Fruit fly (Drosophila melanogaster) whole organism, embryonic: Measurements from ENCODE around the gene Mst36Fb.
A peak's percentile ranks its signal among the peaks of the same experiment; 100 is the strongest.

Experiments
- Abd-B ChIP-seq: fragments of 200-800 bp; sonication (Bioruptor generic); optimal IDR thresholded peaks from 2 replicates; lab custom pipeline; 2018; ENCODE audit warnings: missing biosample characterization, mild to moderate bottlenecking, missing genetic modification characterization, moderate library complexity
- C15 ChIP-seq: fragments of 200-800 bp; sonication (Bioruptor generic); IDR thresholded peaks from 3 replicates; pipeline ENCODE4 v1.3.6; 2022; ENCODE audit warnings: missing biosample characterization, missing genetic modification characterization
- CG1024 ChIP-seq: fragments of 200-800 bp; sonication (Bioruptor generic); IDR thresholded peaks from 2 replicates; pipeline ENCODE4 v1.3.6; 2022; ENCODE audit warnings: missing biosample characterization, missing genetic modification characterization
- CG10462 ChIP-seq: fragments of 200-800 bp; sonication (Bioruptor generic); optimal IDR thresholded peaks from 2 replicates; lab custom pipeline; 2016; ENCODE audit warnings: missing biosample characterization, missing genetic modification characterization
- CG11504 ChIP-seq: fragments of 200-800 bp; sonication (Bioruptor generic); optimal IDR thresholded peaks from 3 replicates; lab custom pipeline; 2019; ENCODE audit warnings: missing biosample characterization, mild to moderate bottlenecking, missing genetic modification characterization, moderate library complexity
- CG14050 ChIP-seq: fragments of 200-800 bp; sonication (Bioruptor generic); IDR thresholded peaks from 3 replicates; pipeline ENCODE4 v1.3.6; 2022; ENCODE audit warnings: missing biosample characterization, missing genetic modification characterization
- CG15601 ChIP-seq: fragments of 200-800 bp; sonication (Bioruptor generic); optimal IDR thresholded peaks from 3 replicates; lab custom pipeline; 2019; ENCODE audit warnings: missing biosample characterization, mild to moderate bottlenecking, missing genetic modification characterization, moderate library complexity
- CG17186 ChIP-seq: fragments of 200-800 bp; sonication (Bioruptor generic); optimal IDR thresholded peaks from 3 replicates; lab custom pipeline; 2017; ENCODE audit warnings: missing biosample characterization, missing genetic modification reagents, missing genetic modification characterization
- CG17361 ChIP-seq: fragments of 200-800 bp; sonication (Bioruptor generic); IDR thresholded peaks from 3 replicates; pipeline ENCODE4 v1.3.6; 2022; ENCODE audit warnings: missing biosample characterization, missing genetic modification characterization
- CG18599 ChIP-seq: fragments of 200-800 bp; sonication (Bioruptor generic); optimal IDR thresholded peaks from 3 replicates; lab custom pipeline; 2017; ENCODE audit warnings: missing biosample characterization, missing genetic modification characterization, mild to moderate bottlenecking, moderate library complexity, missing genetic modification reagents
- CG2199 ChIP-seq: fragments of 200-800 bp; sonication (Bioruptor generic); IDR thresholded peaks from 3 replicates; pipeline ENCODE4 v1.3.6; 2022; ENCODE audit warnings: missing biosample characterization, missing genetic modification characterization
- CG31224 ChIP-seq: fragments of 200-800 bp; sonication (Bioruptor generic); IDR thresholded peaks from 2 replicates; pipeline ENCODE4 v1.3.6; 2022; ENCODE audit warnings: missing biosample characterization, missing genetic modification characterization
- CG31441 ChIP-seq: fragments of 200-800 bp; sonication (Bioruptor generic); IDR thresholded peaks from 2 replicates; pipeline ENCODE4 v1.3.6; 2022; ENCODE audit warnings: missing biosample characterization, missing genetic modification characterization
- CG42726 ChIP-seq: fragments of 200-800 bp; sonication (Bioruptor generic); IDR thresholded peaks from 2 replicates; pipeline ENCODE4 v1.3.6; 2022; ENCODE audit warnings: missing biosample characterization, missing genetic modification characterization; ENCODE audit not compliant: partially characterized antibody
- CG4328 ChIP-seq: fragments of 200-800 bp; sonication (Bioruptor generic); optimal IDR thresholded peaks from 3 replicates; lab custom pipeline; 2017; ENCODE audit warnings: missing biosample characterization, missing genetic modification reagents, missing genetic modification characterization
- CG6175 ChIP-seq: fragments of 200-800 bp; sonication (Bioruptor generic); IDR thresholded peaks from 3 replicates; pipeline ENCODE4 v1.3.6; 2022; ENCODE audit warnings: missing biosample characterization, missing genetic modification characterization
- CG6272 ChIP-seq: fragments of 200-800 bp; sonication (Bioruptor generic); IDR thresholded peaks from 2 replicates; pipeline ENCODE4 v1.3.6; 2022; ENCODE audit warnings: missing biosample characterization, missing genetic modification characterization
- CG6689 ChIP-seq: fragments of 200-800 bp; sonication (Bioruptor generic); IDR thresholded peaks from 2 replicates; pipeline ENCODE4 v1.3.6; 2022; ENCODE audit warnings: missing biosample characterization, missing genetic modification characterization
- CHES-1-like ChIP-seq: fragments of 200-800 bp; sonication (Bioruptor generic); optimal IDR thresholded peaks from 2 replicates; lab custom pipeline; 2016; ENCODE audit warnings: missing biosample characterization, missing genetic modification characterization
- Camta ChIP-seq: fragments of 200-800 bp; sonication (Bioruptor generic); optimal IDR thresholded peaks from 2 replicates; lab custom pipeline; 2016; ENCODE audit warnings: missing biosample characterization, missing genetic modification characterization
- E2f1 ChIP-seq: fragments of 200-800 bp; sonication (Bioruptor generic); IDR thresholded peaks from 2 replicates; pipeline ENCODE4 v1.3.6; 2022; ENCODE audit warnings: missing biosample characterization, missing genetic modification characterization
- Elba2 ChIP-seq: fragments of 200-800 bp; sonication (Bioruptor generic); optimal IDR thresholded peaks from 3 replicates; lab custom pipeline; 2016; ENCODE audit warnings: missing biosample characterization, missing genetic modification characterization
- GATAe ChIP-seq: fragments of 200-800 bp; sonication (Bioruptor generic); conservative IDR thresholded peaks from 2 replicates; pipeline ENCODE4 v1.3.6; 2022; ENCODE audit warnings: missing biosample characterization, missing genetic modification characterization
- HLH54F ChIP-seq: fragments of 200-800 bp; sonication (Bioruptor generic); optimal IDR thresholded peaks from 3 replicates; lab custom pipeline; 2016; ENCODE audit warnings: missing biosample characterization, missing genetic modification characterization
- Hr3 ChIP-seq: fragments of 200-800 bp; sonication (Bioruptor generic); optimal IDR thresholded peaks from 3 replicates; lab custom pipeline; 2016; ENCODE audit warnings: missing biosample characterization, missing genetic modification characterization
- Lhr ChIP-seq: fragments of 200-800 bp; sonication (Bioruptor generic); optimal IDR thresholded peaks from 3 replicates; lab custom pipeline; 2017; ENCODE audit warnings: mild to moderate bottlenecking, missing biosample characterization, missing genetic modification reagents, missing genetic modification characterization
- MBD-R2 ChIP-seq: fragments of 200-800 bp; sonication (Bioruptor generic); IDR thresholded peaks from 2 replicates; pipeline ENCODE4 v1.3.6; 2022; ENCODE audit warnings: missing biosample characterization, missing genetic modification characterization
- Med ChIP-seq: fragments of 200-800 bp; sonication (Bioruptor generic); peaks from one replicate; lab custom pipeline; 2016; ENCODE audit warnings: missing biosample characterization, missing genetic modification characterization, mild to moderate bottlenecking, inconsistent platforms, moderate library complexity
- NK7.1 ChIP-seq: fragments of 200-800 bp; sonication (Bioruptor generic); optimal IDR thresholded peaks from 3 replicates; lab custom pipeline; 2016; ENCODE audit warnings: missing biosample characterization, missing genetic modification characterization
- Oaz ChIP-seq: fragments of 200-800 bp; sonication (Bioruptor generic); IDR thresholded peaks from 2 replicates; pipeline ENCODE4 v1.3.6; 2022; ENCODE audit warnings: missing biosample characterization, missing genetic modification characterization
- ac ChIP-seq: fragments of 200-800 bp; sonication (Bioruptor generic); optimal IDR thresholded peaks from 3 replicates; lab custom pipeline; 2017; ENCODE audit warnings: missing biosample characterization, mild to moderate bottlenecking, missing genetic modification characterization
- al ChIP-seq: fragments of 200-800 bp; sonication (Bioruptor generic); IDR thresholded peaks from 2 replicates; pipeline ENCODE4 v1.3.6; 2022; ENCODE audit warnings: missing biosample characterization, missing genetic modification characterization
- ase ChIP-seq: fragments of 200-800 bp; sonication (Bioruptor generic); IDR thresholded peaks from 3 replicates; pipeline ENCODE4 v1.3.6; 2022; ENCODE audit warnings: missing biosample characterization, missing genetic modification characterization
- br ChIP-seq: fragments of >200 bp; optimal IDR thresholded peaks from 2 replicates; lab custom pipeline; 2017
- chm ChIP-seq: fragments of 200-800 bp; sonication (Bioruptor generic); IDR thresholded peaks from 2 replicates; pipeline ENCODE4 v1.3.6; 2022; ENCODE audit warnings: missing biosample characterization, missing genetic modification characterization
- cwo ChIP-seq: fragments of 200-800 bp; sonication (Bioruptor generic); optimal IDR thresholded peaks from 3 replicates; lab custom pipeline; 2017; ENCODE audit warnings: missing biosample characterization, missing genetic modification characterization, mild to moderate bottlenecking, moderate library complexity, missing genetic modification reagents
- dmrt99B ChIP-seq: fragments of 200-800 bp; sonication (Bioruptor generic); optimal IDR thresholded peaks from 2 replicates; lab custom pipeline; 2018; ENCODE audit warnings: missing biosample characterization, mild to moderate bottlenecking, missing genetic modification characterization, moderate library complexity
- fd64A ChIP-seq: fragments of 200-800 bp; sonication (Bioruptor generic); optimal IDR thresholded peaks from 3 replicates; lab custom pipeline; 2018; ENCODE audit warnings: missing biosample characterization, mild to moderate bottlenecking, missing genetic modification characterization
- luna ChIP-seq: fragments of 200-800 bp; sonication (Bioruptor generic); optimal IDR thresholded peaks from 2 replicates; lab custom pipeline; 2016; ENCODE audit warnings: missing biosample characterization, missing genetic modification characterization
- nerfin-1 ChIP-seq: fragments of 200-800 bp; sonication (Bioruptor generic); optimal IDR thresholded peaks from 3 replicates; lab custom pipeline; 2019; ENCODE audit warnings: missing biosample characterization, mild to moderate bottlenecking, missing genetic modification characterization, moderate library complexity
- peb ChIP-seq: fragments of 200-800 bp; sonication (Bioruptor generic); IDR thresholded peaks from 2 replicates; pipeline ENCODE4 v1.3.6; 2022; ENCODE audit warnings: missing biosample characterization, missing genetic modification characterization
- ranshi ChIP-seq: fragments of 200-800 bp; sonication (Bioruptor generic); IDR thresholded peaks from 2 replicates; pipeline ENCODE4 v1.3.6; 2022; ENCODE audit warnings: missing biosample characterization, missing genetic modification characterization
- run ChIP-seq: fragments of 200-800 bp; sonication (Bioruptor generic); optimal IDR thresholded peaks from 3 replicates; lab custom pipeline; 2018; ENCODE audit warnings: missing biosample characterization, mild to moderate bottlenecking, missing genetic modification characterization
- schlank ChIP-seq: fragments of 200-800 bp; sonication (Bioruptor generic); optimal IDR thresholded peaks from 2 replicates; lab custom pipeline; 2018; ENCODE audit warnings: missing biosample characterization, mild to moderate bottlenecking, missing genetic modification characterization
- seq ChIP-seq: fragments of 200-800 bp; sonication (Bioruptor generic); IDR thresholded peaks from 2 replicates; pipeline ENCODE4 v1.3.6; 2022; ENCODE audit warnings: missing biosample characterization, missing genetic modification characterization
- sim ChIP-seq: fragments of 200-800 bp; sonication (Bioruptor generic); IDR thresholded peaks from 2 replicates; pipeline ENCODE4 v1.3.6; 2022; ENCODE audit warnings: missing biosample characterization, missing genetic modification characterization
- slbo ChIP-seq: fragments of 200-800 bp; sonication (Bioruptor generic); IDR thresholded peaks from 2 replicates; pipeline ENCODE4 v1.3.6; 2022; ENCODE audit warnings: missing biosample characterization, missing genetic modification characterization
- tio ChIP-seq: fragments of 200-800 bp; sonication (Bioruptor generic); optimal IDR thresholded peaks from 2 replicates; lab custom pipeline; 2017; ENCODE audit warnings: missing biosample characterization, missing genetic modification characterization, inconsistent platforms
- trem ChIP-seq: fragments of 200-800 bp; optimal IDR thresholded peaks from 3 replicates; lab custom pipeline; 2019; ENCODE audit warnings: missing biosample characterization, mild to moderate bottlenecking, missing genetic modification characterization, moderate library complexity
- wek ChIP-seq: fragments of 200-800 bp; sonication (Bioruptor generic); optimal IDR thresholded peaks from 3 replicates; lab custom pipeline; 2018; ENCODE audit warnings: missing biosample characterization, mild to moderate bottlenecking, missing genetic modification characterization, moderate library complexity

Mst36Fb gene

dm6 chr2L:18693877-18694723 is 19.2 kb upstream of the Mst36Fb start (continued):
- TF ChIP-seq CG15601 (tag; lab: Kevin White, UChicago) (no peak), seq (GFP tag; lab: Robert Waterston, UW) (peak; percentile 55; the same call in 1 of the 2 replicates), chm (GFP tag; lab: Robert Waterston, UW) (no peak; the same call in 1 of the 2 replicates), sim (no peak; the same call in 1 of the 2 replicates), ase (GFP tag; lab: Robert Waterston, UW) (0 out of 3 replicates have a peak, but pooled peaks have one; percentile 62), luna (GFP tag; lab: Kevin White, UChicago) (peak; percentile 0), Camta (GFP tag; lab: Kevin White, UChicago) (peak; percentile 56), nerfin-1 (peak; percentile 34), slbo (peak; percentile 73), peb (GFP tag; lab: Robert Waterston, UW) (no peak), CG31441 (peak; percentile 62; the same call in 1 of the 2 replicates), CG6175 (no peak), CG17361 (peak; percentile 71), CG1024 (GFP tag; lab: Robert Waterston, UW) (0 out of 2 replicates have a peak, but pooled peaks have one; percentile 36), Lhr (no peak), HLH54F (GFP tag; lab: Kevin White, UChicago) (peak; percentile 53), E2f1 (peak; percentile 55), Med (peak; percentile 95), CG6272 (peak; percentile 41; the same call in 1 of the 2 replicates), fd64A (GFP tag; lab: Kevin White, UChicago) (no peak), CG11504 (tag; lab: Kevin White, UChicago) (peak; percentile 9), C15 (GFP tag; lab: Robert Waterston, UW) (no peak), br (lab: Kevin White, UChicago) (no peak), Abd-B (GFP tag; lab: Kevin White, UChicago) (no peak), CG17186 (GFP tag; lab: Kevin White, UChicago) (no peak), tio (GFP tag; lab: Kevin White, UChicago) (peak; percentile 46), CG10462 (GFP tag; lab: Kevin White, UChicago) (no peak), CG4328 (GFP tag; lab: Kevin White, UChicago) (peak; percentile 50), trem (tag; lab: Kevin White, UChicago) (peak; percentile 14), CG6689 (GFP tag; lab: Robert Waterston, UW) (peak; percentile 69), CG18599 (GFP tag; lab: Kevin White, UChicago) (peak; percentile 71), CG14050 (no peak; the same call in 2 of the 3 replicates), schlank (no peak), al (GFP tag; lab: Robert Waterston, UW) (peak; percentile 52; the same call in 1 of the 2 replicates), MBD-R2 (peak; percentile 60), run (tag; lab: Kevin White, UChicago) (no peak), ranshi (GFP tag; lab: Robert Waterston, UW) (peak; percentile 73), CG2199 (peak; percentile 74; the same call in 2 of the 3 replicates), CG31224 (0 out of 2 replicates have a peak, but pooled peaks have one; percentile 18), CG42726 (GFP tag; lab: Robert Waterston, UW) (no peak), Elba2 (GFP tag; lab: Kevin White, UChicago) (peak; percentile 72), CHES-1-like (GFP tag; lab: Kevin White, UChicago) (peak; percentile 84), cwo (GFP tag; lab: Kevin White, UChicago) (peak; percentile 75), GATAe (no peak), Hr3 (GFP tag; lab: Kevin White, UChicago) (no peak), ac (no peak), wek (no peak), Oaz (GFP tag; lab: Robert Waterston, UW) (no peak), dmrt99B (tag; lab: Kevin White, UChicago) (peak; percentile 46), NK7.1 (peak; percentile 41)
